Worm (Caenorhabditis elegans) whole organism, L3 larva: ENCODE results near the gene abcf-1.

Source experiments
- R02D3.7 ChIP-seq: fragments of 150-350 bp; optimal IDR thresholded peaks from 2 replicates; lab custom pipeline; 2014; ENCODE audit warnings: missing biosample characterization, missing genetic modification characterization
- aly-2 ChIP-seq: fragments of 150-350 bp; optimal IDR thresholded peaks from 2 replicates; lab custom pipeline; 2014; ENCODE audit warnings: missing biosample characterization, missing genetic modification characterization
- ama-1 ChIP-seq: fragments of 150-350 bp; optimal IDR thresholded peaks from 2 replicates; lab custom pipeline; 2018
- fkh-10 ChIP-seq: sonication (generic microtip); optimal IDR thresholded peaks from 2 replicates; lab custom pipeline; 2017; ENCODE audit warnings: missing biosample characterization, missing genetic modification reagents, missing genetic modification characterization
- lin-39 ChIP-seq: fragments of 150-350 bp; optimal IDR thresholded peaks from 2 replicates; lab custom pipeline; 2018; ENCODE audit warnings: missing biosample characterization, missing genetic modification reagents, missing genetic modification characterization
- mdl-1 ChIP-seq: fragments of 150-350 bp; optimal IDR thresholded peaks from 2 replicates; lab custom pipeline; 2014; ENCODE audit warnings: missing biosample characterization, missing genetic modification characterization
- nhr-23 ChIP-seq: fragments of 150-350 bp; optimal IDR thresholded peaks from 2 replicates; lab custom pipeline; 2014; ENCODE audit warnings: missing biosample characterization, missing genetic modification reagents, missing genetic modification characterization
- nhr-237 ChIP-seq: fragments of 150-350 bp; optimal IDR thresholded peaks from 2 replicates; lab custom pipeline; 2014; ENCODE audit warnings: missing biosample characterization, missing genetic modification characterization
- nhr-25 ChIP-seq: sonication (generic microtip); optimal IDR thresholded peaks from 2 replicates; lab custom pipeline; 2017; ENCODE audit warnings: missing biosample characterization, missing genetic modification characterization
- pqm-1 ChIP-seq: fragments of 150-350 bp; optimal IDR thresholded peaks from 2 replicates; lab custom pipeline; 2017; ENCODE audit warnings: missing biosample characterization, missing genetic modification characterization, inconsistent platforms
- sea-2 ChIP-seq: fragments of 150-350 bp; sonication (generic microtip); optimal IDR thresholded peaks from 4 replicates; lab custom pipeline; 2014; ENCODE audit warnings: missing biosample characterization, missing genetic modification reagents, missing genetic modification characterization
- zag-1 ChIP-seq: fragments of 150-350 bp; optimal IDR thresholded peaks from 2 replicates; lab custom pipeline; 2014; ENCODE audit warnings: missing biosample characterization, missing genetic modification characterization

- TF ChIP-seq nhr-23, result no peak
- no peak for TF ChIP-seq aly-2 (tag; lab: Kevin White, UChicago)
- no peak for TF ChIP-seq nhr-25 (tag; lab: Kevin White, UChicago)
- no peak for TF ChIP-seq lin-39 (tag; lab: Kevin White, UChicago)
- TF ChIP-seq ama-1 (lab: Kevin White, UChicago), result no peak
- TF ChIP-seq zag-1 (tag; lab: Kevin White, UChicago), result no peak
- TF ChIP-seq fkh-10, result no peak
- no peak for TF ChIP-seq R02D3.7 (tag; lab: Kevin White, UChicago)
- TF ChIP-seq pqm-1 (tag; lab: Kevin White, UChicago), result peak; percentile 86
- TF ChIP-seq mdl-1, result no peak
- no peak for TF ChIP-seq sea-2 (GFP tag; lab: Kevin White, UChicago)
- no peak for TF ChIP-seq nhr-237 (tag; lab: Kevin White, UChicago)
These were observed 29.5 kb downstream of the abcf-1 start, which contains the start of the genes dhs-21 and xbx-9 for ce11 chrV:12733465-12734248.
